Fruit fly (Drosophila melanogaster) whole organism, embryonic: ENCODE results near the gene Tollo.

Source experiments
- Antp ChIP-seq: fragments of 200-800 bp; sonication (Bioruptor generic); optimal IDR thresholded peaks from 3 replicates; lab custom pipeline; 2016; ENCODE audit warnings: missing biosample characterization, missing genetic modification characterization
- Awh ChIP-seq: fragments of 200-800 bp; sonication (Bioruptor generic); IDR thresholded peaks from 2 replicates; pipeline ENCODE4, ENCODE4 v1.3.6; 2022; ENCODE audit warnings: missing biosample characterization, missing genetic modification characterization
- B-H1 ChIP-seq: fragments of 200-800 bp; sonication (Bioruptor generic); IDR thresholded peaks from 3 replicates; pipeline ENCODE4 v1.3.6; 2022; ENCODE audit warnings: missing biosample characterization, missing genetic modification characterization
- Bteb2 ChIP-seq: fragments of 200-800 bp; sonication (Bioruptor generic); optimal IDR thresholded peaks from 2 replicates; lab custom pipeline; 2016; ENCODE audit warnings: missing biosample characterization, missing genetic modification characterization
- CG10959 ChIP-seq: fragments of 200-800 bp; sonication (Bioruptor generic); IDR thresholded peaks from 2 replicates; pipeline ENCODE4 v1.3.6; 2022; ENCODE audit warnings: missing biosample characterization, missing genetic modification characterization
- CG11504 ChIP-seq: fragments of 200-800 bp; sonication (Bioruptor generic); optimal IDR thresholded peaks from 3 replicates; lab custom pipeline; 2019; ENCODE audit warnings: missing biosample characterization, mild to moderate bottlenecking, missing genetic modification characterization, moderate library complexity
- CG17568 ChIP-seq: fragments of 200-800 bp; sonication (Bioruptor generic); optimal IDR thresholded peaks from 2 replicates; lab custom pipeline; 2018; ENCODE audit warnings: missing biosample characterization, mild to moderate bottlenecking, missing genetic modification characterization, moderate library complexity
- CG17829 ChIP-seq: fragments of 200-800 bp; optimal IDR thresholded peaks from 2 replicates; lab custom pipeline; 2019; ENCODE audit warnings: missing biosample characterization, mild to moderate bottlenecking, missing genetic modification characterization, moderate library complexity
- CG17912 ChIP-seq: fragments of 200-800 bp; sonication (Bioruptor generic); optimal IDR thresholded peaks from 2 replicates; lab custom pipeline; 2018; ENCODE audit warnings: missing biosample characterization, mild to moderate bottlenecking, missing genetic modification characterization
- CG18262 ChIP-seq: fragments of 200-800 bp; optimal IDR thresholded peaks from 3 replicates; lab custom pipeline; 2019; ENCODE audit warnings: missing biosample characterization, mild to moderate bottlenecking, missing genetic modification characterization, moderate library complexity
- CG18764 ChIP-seq: fragments of 200-800 bp; sonication (Bioruptor generic); optimal IDR thresholded peaks from 3 replicates; lab custom pipeline; 2016; ENCODE audit warnings: missing biosample characterization, missing genetic modification characterization
- CG2712 ChIP-seq: fragments of 200-800 bp; optimal IDR thresholded peaks from 3 replicates; lab custom pipeline; 2019; ENCODE audit warnings: missing biosample characterization, mild to moderate bottlenecking, missing genetic modification characterization, moderate library complexity
- CG30020 ChIP-seq: fragments of 200-800 bp; optimal IDR thresholded peaks from 2 replicates; lab custom pipeline; 2019; ENCODE audit warnings: missing biosample characterization, mild to moderate bottlenecking, missing genetic modification characterization, moderate library complexity
- CG30403 ChIP-seq: fragments of 200-800 bp; sonication (Bioruptor generic); optimal IDR thresholded peaks from 3 replicates; lab custom pipeline; 2016; ENCODE audit warnings: missing biosample characterization, missing genetic modification characterization
- CG31441 ChIP-seq: fragments of 200-800 bp; sonication (Bioruptor generic); IDR thresholded peaks from 2 replicates; pipeline ENCODE4 v1.3.6; 2022; ENCODE audit warnings: missing biosample characterization, missing genetic modification characterization
- CG33557 ChIP-seq: fragments of 200-800 bp; sonication (Bioruptor generic); optimal IDR thresholded peaks from 2 replicates; lab custom pipeline; 2019; ENCODE audit warnings: missing biosample characterization, mild to moderate bottlenecking, missing genetic modification characterization, moderate library complexity
- CG4404 ChIP-seq: fragments of 200-800 bp; sonication (Bioruptor generic); IDR thresholded peaks from 2 replicates; pipeline ENCODE4 v1.3.6; 2022; ENCODE audit warnings: missing biosample characterization, missing genetic modification characterization
- CG4424 ChIP-seq: fragments of 200-800 bp; sonication (Bioruptor generic); optimal IDR thresholded peaks from 3 replicates; lab custom pipeline; 2016; ENCODE audit warnings: missing biosample characterization, missing genetic modification characterization
- CG6813 ChIP-seq: fragments of 200-800 bp; sonication (Bioruptor generic); optimal IDR thresholded peaks from 2 replicates; lab custom pipeline; 2017; ENCODE audit warnings: missing biosample characterization, missing genetic modification characterization, mild to moderate bottlenecking, moderate library complexity, missing genetic modification reagents
- CG7556 ChIP-seq: fragments of 200-800 bp; sonication (Bioruptor generic); optimal IDR thresholded peaks from 2 replicates; lab custom pipeline; 2017; ENCODE audit warnings: missing biosample characterization, mild to moderate bottlenecking, missing genetic modification characterization
- CG7839 ChIP-seq: fragments of 200-800 bp; sonication (Bioruptor generic); optimal IDR thresholded peaks from 3 replicates; lab custom pipeline; 2018; ENCODE audit warnings: missing biosample characterization, mild to moderate bottlenecking, missing genetic modification characterization, moderate library complexity
- CG8281 ChIP-seq: fragments of 200-800 bp; sonication (Bioruptor generic); optimal IDR thresholded peaks from 2 replicates; lab custom pipeline; 2018; ENCODE audit warnings: missing biosample characterization, mild to moderate bottlenecking, missing genetic modification characterization, moderate library complexity
- CG8924 ChIP-seq: fragments of 200-800 bp; optimal IDR thresholded peaks from 3 replicates; lab custom pipeline; 2019; ENCODE audit warnings: missing biosample characterization, mild to moderate bottlenecking, missing genetic modification characterization, moderate library complexity
- CG9727 ChIP-seq: fragments of 200-800 bp; sonication (Bioruptor generic); optimal IDR thresholded peaks from 3 replicates; lab custom pipeline; 2017; ENCODE audit warnings: missing biosample characterization, mild to moderate bottlenecking, missing genetic modification characterization
- Chrac-16 ChIP-seq: fragments of 200-800 bp; sonication (Bioruptor generic); optimal IDR thresholded peaks from 3 replicates; lab custom pipeline; 2016; ENCODE audit warnings: missing biosample characterization, missing genetic modification characterization
- CkIIα-i1 ChIP-seq: fragments of 200-800 bp; sonication (Bioruptor generic); IDR thresholded peaks from 2 replicates; pipeline ENCODE4 v1.3.6; 2022; ENCODE audit warnings: missing biosample characterization, missing genetic modification characterization
- Dip2 ChIP-seq: fragments of 200-800 bp; sonication (Bioruptor generic); IDR thresholded peaks from 2 replicates; pipeline ENCODE4 v1.3.6; 2022; ENCODE audit warnings: missing biosample characterization, missing genetic modification characterization
- Elba2 ChIP-seq: fragments of 200-800 bp; sonication (Bioruptor generic); optimal IDR thresholded peaks from 3 replicates; lab custom pipeline; 2016; ENCODE audit warnings: missing biosample characterization, missing genetic modification characterization
- Gug ChIP-seq: fragments of 200-800 bp; sonication (Bioruptor generic); IDR thresholded peaks from 4 replicates; pipeline ENCODE4 v1.3.6; 2022; ENCODE audit warnings: missing biosample characterization, missing genetic modification characterization
- Med ChIP-seq: fragments of 200-800 bp; sonication (Bioruptor generic); peaks from one replicate; lab custom pipeline; 2016; ENCODE audit warnings: missing biosample characterization, missing genetic modification characterization, mild to moderate bottlenecking, inconsistent platforms, moderate library complexity
- Sox100B ChIP-seq: fragments of 200-800 bp; sonication (Bioruptor generic); optimal IDR thresholded peaks from 3 replicates; lab custom pipeline; 2018; ENCODE audit warnings: missing biosample characterization, mild to moderate bottlenecking, missing genetic modification characterization
- Ssrp ChIP-seq: fragments of 200-800 bp; sonication (Bioruptor generic); optimal IDR thresholded peaks from 2 replicates; lab custom pipeline; 2018; ENCODE audit warnings: missing biosample characterization, mild to moderate bottlenecking, missing genetic modification characterization, moderate library complexity
- chif ChIP-seq, 2 experiments: fragments of 200-800 bp; sonication (Bioruptor generic); optimal IDR thresholded peaks; 3 replicates each; lab custom pipeline; 2016; ENCODE audit warnings: missing biosample characterization in 2 of 2, missing genetic modification characterization in 2 of 2
- chn ChIP-seq: fragments of 200-800 bp; sonication (Bioruptor generic); optimal IDR thresholded peaks from 2 replicates; lab custom pipeline; 2016; ENCODE audit warnings: missing biosample characterization, missing genetic modification characterization
- croc ChIP-seq: fragments of 200-800 bp; sonication (Bioruptor generic); conservative IDR thresholded peaks from 3 replicates; pipeline ENCODE4 v1.3.6; 2022; ENCODE audit warnings: missing biosample characterization, missing genetic modification characterization
- dmrt11E ChIP-seq: fragments of 200-800 bp; sonication (Bioruptor generic); optimal IDR thresholded peaks from 3 replicates; lab custom pipeline; 2018; ENCODE audit warnings: missing biosample characterization, mild to moderate bottlenecking, missing genetic modification characterization, moderate library complexity
- dpn ChIP-seq, 2 experiments: fragments of 200-800 bp; sonication (Bioruptor generic); optimal IDR thresholded peaks; 3 replicates each; lab custom pipeline; 2016; ENCODE audit warnings: missing biosample characterization in 2 of 2, missing genetic modification characterization in 2 of 2
- eve ChIP-seq, 2 experiments: fragments of >200 bp; optimal IDR thresholded peaks; 2 replicates each; lab custom pipeline; 2017; ENCODE audit warnings: missing biosample characterization in 2 of 2, missing genetic modification characterization in 2 of 2
- fd96Cb ChIP-seq: fragments of 200-800 bp; sonication (Bioruptor generic); optimal IDR thresholded peaks from 2 replicates; lab custom pipeline; 2018; ENCODE audit warnings: missing biosample characterization, mild to moderate bottlenecking, missing genetic modification characterization, moderate library complexity
- gcm ChIP-seq: fragments of 200-800 bp; sonication (Bioruptor generic); optimal IDR thresholded peaks from 2 replicates; lab custom pipeline; 2019; ENCODE audit warnings: missing biosample characterization, mild to moderate bottlenecking, missing genetic modification characterization, moderate library complexity
- nerfin-1 ChIP-seq: fragments of 200-800 bp; sonication (Bioruptor generic); optimal IDR thresholded peaks from 3 replicates; lab custom pipeline; 2019; ENCODE audit warnings: missing biosample characterization, mild to moderate bottlenecking, missing genetic modification characterization, moderate library complexity
- nmo ChIP-seq: fragments of 200-800 bp; sonication (Bioruptor generic); optimal IDR thresholded peaks from 2 replicates; lab custom pipeline; 2018; ENCODE audit warnings: missing biosample characterization, mild to moderate bottlenecking, missing genetic modification characterization, moderate library complexity
- pb ChIP-seq: fragments of 200-800 bp; sonication (Bioruptor generic); optimal IDR thresholded peaks from 3 replicates; lab custom pipeline; 2016; ENCODE audit warnings: missing biosample characterization, missing genetic modification characterization
- pho ChIP-seq: fragments of 200-800 bp; sonication (Bioruptor generic); optimal IDR thresholded peaks from 2 replicates; lab custom pipeline; 2016; ENCODE audit warnings: missing biosample characterization, missing genetic modification characterization
- phol ChIP-seq: fragments of 200-800 bp; sonication (Bioruptor generic); optimal IDR thresholded peaks from 3 replicates; lab custom pipeline; 2018; ENCODE audit warnings: missing biosample characterization, mild to moderate bottlenecking, missing genetic modification characterization, moderate library complexity
- prd ChIP-seq, 3 experiments: fragments of >200 bp in 2 of 3; fragments of 200-800 bp in 1 of 3; sonication (Bioruptor generic) in 1 of 3; optimal IDR thresholded peaks in 2 of 3; IDR thresholded peaks in 1 of 3; 2 replicates in 2 of 3; 3 replicates in 1 of 3; pipeline versions ENCODE4 v1.3.6 to Lab custom; 2017 to 2022; ENCODE audit warnings: missing biosample characterization in 1 of 3, missing genetic modification characterization in 1 of 3
- row ChIP-seq: fragments of 200-800 bp; sonication (Bioruptor generic); IDR thresholded peaks from 3 replicates; pipeline ENCODE4 v1.3.6; 2022; ENCODE audit warnings: missing biosample characterization, missing genetic modification characterization
- shn ChIP-seq: fragments of 200-800 bp; sonication (Bioruptor generic); optimal IDR thresholded peaks from 3 replicates; lab custom pipeline; 2016; ENCODE audit warnings: missing biosample characterization, missing genetic modification characterization
- zf30C ChIP-seq: fragments of 200-800 bp; sonication (Bioruptor generic); optimal IDR thresholded peaks from 3 replicates; lab custom pipeline; 2018; ENCODE audit warnings: missing biosample characterization, mild to moderate bottlenecking, missing genetic modification characterization
- zfh1 ChIP-seq: fragments of 200-800 bp; sonication (Bioruptor generic); IDR thresholded peaks from 3 replicates; pipeline ENCODE4 v1.3.6; 2022; ENCODE audit warnings: missing biosample characterization, missing genetic modification characterization

Tollo gene

dm6 chr3L:15253606-15254054 is 18.2 kb downstream of the Tollo start (continued):
- TF ChIP-seq dmrt11E (tag; lab: Kevin White, UChicago) (peak; percentile 76), zfh1 (GFP tag; lab: Robert Waterston, UW) (peak; percentile 27; the same call in 1 of the 3 replicates), CG11504 (peak; percentile 26), CG31441 (peak; percentile 42; the same call in 1 of the 2 replicates), eve (GFP tag; optimal IDR thresholded peaks at IDR 0.05; lab: Kevin White, UChicago) (peak in 1 of 2 experiments; percentile 16), CkIIα-i1 (GFP tag; lab: Robert Waterston, UW) (no peak), Chrac-16 (peak; percentile 6), zf30C (GFP tag; lab: Kevin White, UChicago) (peak; percentile 76), CG4424 (GFP tag; lab: Kevin White, UChicago) (peak; percentile 31), Awh (no peak), CG18764 (GFP tag; lab: Kevin White, UChicago) (no peak), CG18262 (peak; percentile 77), CG17912 (no peak), CG6813 (GFP tag; lab: Kevin White, UChicago) (no peak), gcm (GFP tag; lab: Kevin White, UChicago) (peak; percentile 5), row (GFP tag; lab: Robert Waterston, UW) (peak; percentile 26; the same call in 2 of the 3 replicates), Dip2 (GFP tag; lab: Robert Waterston, UW) (no peak), CG10959 (GFP tag; lab: Robert Waterston, UW) (0 out of 2 replicates have a peak, but pooled peaks have one; percentile 16), CG30403 (GFP tag; lab: Kevin White, UChicago) (peak; percentile 35), CG7556 (GFP tag; lab: Kevin White, UChicago) (peak; percentile 43), croc (GFP tag; lab: Robert Waterston, UW) (no peak), CG7839 (peak; percentile 23), CG8924 (tag; lab: Kevin White, UChicago) (peak; percentile 14), CG9727 (GFP tag; lab: Kevin White, UChicago) (peak; percentile 60), Elba2 (GFP tag; lab: Kevin White, UChicago) (no peak), CG2712 (tag; lab: Kevin White, UChicago) (peak; percentile 56), Ssrp (tag; lab: Kevin White, UChicago) (peak; percentile 16), Antp (GFP tag; lab: Kevin White, UChicago) (no peak), Gug (GFP tag; lab: Robert Waterston, UW) (no peak), CG17829 (tag; lab: Kevin White, UChicago) (peak; percentile 13), CG4404 (GFP tag; lab: Robert Waterston, UW) (peak; percentile 12; the same call in 1 of the 2 replicates), Sox100B (GFP tag; lab: Kevin White, UChicago) (peak; percentile 18), shn (GFP tag; lab: Kevin White, UChicago) (no peak), CG30020 (peak; percentile 8), chif (GFP tag; optimal IDR thresholded peaks at IDR 0.05; lab: Kevin White, UChicago) (no peak), fd96Cb (tag; lab: Kevin White, UChicago) (peak; percentile 6), pb (GFP tag; lab: Kevin White, UChicago) (no peak), phol (tag; lab: Kevin White, UChicago) (peak; percentile 42), pho (GFP tag; lab: Kevin White, UChicago) (no peak), CG33557 (peak; percentile 63), prd (optimal IDR thresholded peaks at IDR 0.05; lab: Kevin White, UChicago) (no peak), prd (GFP tag; IDR thresholded peaks at IDR 0.05; lab: Robert Waterston, UW) (no peak; the same call in 2 of the 3 replicates), Bteb2 (GFP tag; lab: Kevin White, UChicago) (no peak), Med (GFP tag; lab: Kevin White, UChicago) (peak; percentile 57), nmo (GFP tag; lab: Kevin White, UChicago) (peak; percentile 53), CG8281 (tag; lab: Kevin White, UChicago) (no peak), nerfin-1 (tag; lab: Kevin White, UChicago) (peak; percentile 3), chn (GFP tag; lab: Kevin White, UChicago) (no peak), B-H1 (GFP tag; lab: Robert Waterston, UW) (no peak), dpn (GFP tag; optimal IDR thresholded peaks at IDR 0.05; lab: Kevin White, UChicago) (no peak), CG17568 (no peak)
